Worm (Caenorhabditis elegans): Measurements from ENCODE around the gene srv-25.

ce11 chrIV:6329339-6329738 lies 25.8 kb upstream of the srv-25 start, which contains the start of gene seu-1:
- TF ChIP-seq hlh-30 (tag; optimal IDR thresholded peaks at IDR 0.05; ENCODE audit: insufficient read depth) (no peak), ceh-9 (tag; optimal IDR thresholded peaks at IDR 0.05) (no peak), ahr-1 (tag; optimal IDR thresholded peaks at IDR 0.05) (no peak), zip-5 (tag; optimal IDR thresholded peaks at IDR 0.05) (no peak), K09A11.1 (tag; optimal IDR thresholded peaks at IDR 0.05; ENCODE audit: insufficient read depth) (no peak), ets-4 (tag; optimal IDR thresholded peaks at IDR 0.05) (no peak), hlh-6 (tag; optimal IDR thresholded peaks at IDR 0.05) (no peak), ref-2 (tag; optimal IDR thresholded peaks at IDR 0.05) (no peak), sdc-2 (tag; optimal IDR thresholded peaks at IDR 0.05) (no peak), ama-1 (optimal IDR thresholded peaks at IDR 0.05) (no peak), tbx-2 (tag; optimal IDR thresholded peaks at IDR 0.05) (no peak), dmd-4 (tag; optimal IDR thresholded peaks at IDR 0.05; ENCODE audit: borderline replicate concordance) (no peak), elt-2 (tag; optimal IDR thresholded peaks at IDR 0.05) (no peak)
